Fruit fly (Drosophila melanogaster) whole organism: ENCODE data around the gene CG6724.

ENCODE experiments used
- EcR ChIP-seq, 2 experiments: fragments of >200 bp; optimal IDR thresholded peaks; 2 replicates each; lab custom pipeline; 2017; ENCODE audit warnings: missing biosample characterization in 2 of 2, missing genetic modification characterization in 2 of 2, missing genetic modification reagents in 2 of 2
- pan ChIP-seq: fragments of >200 bp; optimal IDR thresholded peaks from 2 replicates; lab custom pipeline; 2017
- usp ChIP-seq: fragments of >200 bp; optimal IDR thresholded peaks from 2 replicates; lab custom pipeline; 2017; ENCODE audit warnings: missing biosample characterization, missing genetic modification characterization, mixed read lengths

- no peak for TF ChIP-seq usp
- TF ChIP-seq EcR (GFP tag; optimal IDR thresholded peaks at IDR 0.05; lab: Kevin White, UChicago): no peak
- TF ChIP-seq pan (lab: Kevin White, UChicago): no peak
Observed at dm6 chr2L:10760422-10761166, 9.2 kb downstream of the CG6724 start, which contains the start of gene CG6495.
